Fruit fly (Drosophila melanogaster) whole organism, adult: ENCODE results near the gene CG42728.
A peak's percentile ranks its signal among the peaks of the same experiment; 100 is the strongest.

ENCODE experiments used
- CG11617 ChIP-seq: fragments of 200-800 bp; sonication (Bioruptor generic); optimal IDR thresholded peaks from 2 replicates; lab custom pipeline; 2017; ENCODE audit warnings: mild to moderate bottlenecking, missing biosample characterization, missing genetic modification reagents, missing genetic modification characterization
- CG12768 ChIP-seq: fragments of 200-800 bp; sonication (Bioruptor generic); optimal IDR thresholded peaks from 2 replicates; lab custom pipeline; 2017; ENCODE audit warnings: missing biosample characterization, missing genetic modification characterization, mild to moderate bottlenecking, moderate library complexity, missing genetic modification reagents
- CG14711 ChIP-seq: fragments of 200-800 bp; sonication (Bioruptor generic); optimal IDR thresholded peaks from 2 replicates; lab custom pipeline; 2018; ENCODE audit warnings: missing biosample characterization, mild to moderate bottlenecking, missing genetic modification characterization, moderate library complexity
- CG1620 ChIP-seq: fragments of 200-800 bp; sonication (Bioruptor generic); optimal IDR thresholded peaks from 2 replicates; lab custom pipeline; 2016; ENCODE audit warnings: missing biosample characterization, missing genetic modification characterization
- CG33017 ChIP-seq: fragments of 200-800 bp; sonication (Bioruptor generic); optimal IDR thresholded peaks from 2 replicates; lab custom pipeline; 2018; ENCODE audit warnings: missing biosample characterization, mild to moderate bottlenecking, missing genetic modification characterization, moderate library complexity
- CG5204 ChIP-seq: fragments of 200-800 bp; sonication (Bioruptor generic); optimal IDR thresholded peaks from 2 replicates; lab custom pipeline; 2016; ENCODE audit warnings: missing biosample characterization, missing genetic modification characterization
- CG7045 ChIP-seq: fragments of 200-800 bp; sonication (Bioruptor generic); optimal IDR thresholded peaks from 2 replicates; lab custom pipeline; 2017; ENCODE audit warnings: missing biosample characterization, mild to moderate bottlenecking, missing genetic modification characterization
- CG7101 ChIP-seq: fragments of 200-800 bp; sonication (Bioruptor generic); optimal IDR thresholded peaks from 2 replicates; lab custom pipeline; 2018; ENCODE audit warnings: missing biosample characterization, mild to moderate bottlenecking, missing genetic modification characterization, moderate library complexity
- Clk ChIP-seq: fragments of 200-800 bp; sonication (Bioruptor generic); optimal IDR thresholded peaks from 2 replicates; lab custom pipeline; 2017; ENCODE audit warnings: missing biosample characterization, missing genetic modification characterization
- Crg-1 ChIP-seq: fragments of 200-800 bp; sonication (Bioruptor generic); optimal IDR thresholded peaks from 2 replicates; lab custom pipeline; 2016; ENCODE audit warnings: missing biosample characterization, missing genetic modification characterization
- Hr96 ChIP-seq: fragments of 200-800 bp; sonication (Bioruptor generic); optimal IDR thresholded peaks from 2 replicates; lab custom pipeline; 2016; ENCODE audit warnings: missing biosample characterization, missing genetic modification characterization
- Mnt ChIP-seq: fragments of 200-800 bp; sonication (Bioruptor generic); optimal IDR thresholded peaks from 2 replicates; lab custom pipeline; 2016; ENCODE audit warnings: missing biosample characterization, mild to moderate bottlenecking, missing genetic modification characterization
- bab1 ChIP-seq: fragments of 200-800 bp; sonication (Bioruptor generic); optimal IDR thresholded peaks from 3 replicates; lab custom pipeline; 2019; ENCODE audit warnings: missing biosample characterization, mild to moderate bottlenecking, missing genetic modification characterization, moderate library complexity
- cic ChIP-seq: fragments of 200-800 bp; sonication (Bioruptor generic); optimal IDR thresholded peaks from 2 replicates; lab custom pipeline; 2017; ENCODE audit warnings: missing biosample characterization, mild to moderate bottlenecking, missing genetic modification characterization, moderate library complexity
- cnc ChIP-seq, 2 experiments: fragments of >200 bp; optimal IDR thresholded peaks; 2 replicates each; lab custom pipeline; 2017
- kay ChIP-seq: fragments of 200-800 bp; sonication (Bioruptor generic); peaks from one replicate; lab custom pipeline; 2016; ENCODE audit warnings: missing biosample characterization, missing genetic modification characterization, borderline replicate concordance
- ovo ChIP-seq: fragments of 200-800 bp; sonication (Bioruptor generic); optimal IDR thresholded peaks from 2 replicates; lab custom pipeline; 2016; ENCODE audit warnings: missing biosample characterization, missing genetic modification characterization
- pad ChIP-seq: fragments of 200-800 bp; sonication (Bioruptor generic); optimal IDR thresholded peaks from 3 replicates; lab custom pipeline; 2017; ENCODE audit warnings: missing biosample characterization, missing genetic modification characterization, mild to moderate bottlenecking, moderate library complexity, missing genetic modification reagents
- tj ChIP-seq: fragments of 200-800 bp; sonication (Bioruptor generic); optimal IDR thresholded peaks from 3 replicates; lab custom pipeline; 2017; ENCODE audit warnings: missing biosample characterization, mild to moderate bottlenecking, missing genetic modification characterization, moderate library complexity
- toe ChIP-seq: fragments of 200-800 bp; sonication (Bioruptor generic); optimal IDR thresholded peaks from 2 replicates; lab custom pipeline; 2016; ENCODE audit warnings: missing biosample characterization, missing genetic modification characterization

Gene CG42728

dm6 chr3L:15532368-15533030 lies 4.5 kb upstream of the CG42728 start:
- peak; percentile 57 for TF ChIP-seq ovo (GFP tag; lab: Kevin White, UChicago)
- peak; percentile 82 for TF ChIP-seq CG12768
- peak; percentile 2 for TF ChIP-seq CG5204 (GFP tag; lab: Kevin White, UChicago)
- no peak for TF ChIP-seq CG7045 (GFP tag; lab: Kevin White, UChicago)
- TF ChIP-seq Clk (GFP tag; lab: Kevin White, UChicago): no peak
- no peak for TF ChIP-seq CG33017 (tag; lab: Kevin White, UChicago)
- no peak for TF ChIP-seq CG11617 (GFP tag; lab: Kevin White, UChicago)
- peak; percentile 22 for TF ChIP-seq tj (GFP tag; lab: Kevin White, UChicago)
- no peak for TF ChIP-seq Crg-1 (GFP tag; lab: Kevin White, UChicago)
- no peak for TF ChIP-seq pad
- TF ChIP-seq bab1 (GFP tag; lab: Kevin White, UChicago): no peak
- TF ChIP-seq cic (GFP tag; lab: Kevin White, UChicago): no peak
- TF ChIP-seq CG7101 (tag; lab: Kevin White, UChicago): no peak
- TF ChIP-seq toe (GFP tag; lab: Kevin White, UChicago): peak; percentile 5
- no peak for TF ChIP-seq cnc (optimal IDR thresholded peaks at IDR 0.05; lab: Kevin White, UChicago)
- TF ChIP-seq Hr96 (GFP tag; lab: Kevin White, UChicago): peak; percentile 23
- TF ChIP-seq CG1620 (GFP tag; lab: Kevin White, UChicago): no peak
- no peak for TF ChIP-seq Mnt
- TF ChIP-seq kay (GFP tag; lab: Kevin White, UChicago): peak; percentile 83
- TF ChIP-seq CG14711 (tag; lab: Kevin White, UChicago): peak; percentile 23

dm6 chr3L:15531423-15532325 lies 3.7 kb upstream of the CG42728 start, which contains the start of gene CG43248:
CG43248 (minus strand) TSS chr3L:15531473.
- TF ChIP-seq CG12768 (no peak), CG14711 (tag; lab: Kevin White, UChicago) (no peak), CG7045 (GFP tag; lab: Kevin White, UChicago) (no peak), Mnt (no peak), Crg-1 (GFP tag; lab: Kevin White, UChicago) (no peak), toe (GFP tag; lab: Kevin White, UChicago) (no peak), cic (GFP tag; lab: Kevin White, UChicago) (peak; percentile 85), CG33017 (tag; lab: Kevin White, UChicago) (no peak), Hr96 (GFP tag; lab: Kevin White, UChicago) (no peak)

- peak; percentile 66 for TF ChIP-seq kay (GFP tag; lab: Kevin White, UChicago)
- no peak for TF ChIP-seq CG7101 (tag; lab: Kevin White, UChicago)
- TF ChIP-seq tj (GFP tag; lab: Kevin White, UChicago): peak; percentile 92
- TF ChIP-seq bab1 (GFP tag; lab: Kevin White, UChicago): no peak
- no peak for TF ChIP-seq cnc (optimal IDR thresholded peaks at IDR 0.05; lab: Kevin White, UChicago)
- TF ChIP-seq cic (GFP tag; lab: Kevin White, UChicago): no peak
- TF ChIP-seq CG33017 (tag; lab: Kevin White, UChicago): no peak
Measured at dm6 chr3L:15530638-15531225, 2.7 kb upstream of the CG42728 start.

dm6 chr3L:15530071-15530470 lies 2.1 kb upstream of the CG42728 start:
- TF ChIP-seq CG33017 (tag; lab: Kevin White, UChicago) (no peak), CG7101 (tag; lab: Kevin White, UChicago) (no peak), Mnt (no peak), cic (GFP tag; lab: Kevin White, UChicago) (no peak), Clk (GFP tag; lab: Kevin White, UChicago) (no peak), toe (GFP tag; lab: Kevin White, UChicago) (no peak), CG7045 (GFP tag; lab: Kevin White, UChicago) (no peak), pad (no peak), Crg-1 (GFP tag; lab: Kevin White, UChicago) (no peak)

dm6 chr3L:15529143-15529542 lies 1.1 kb upstream of the CG42728 start, which contains the start of gene obst-H:
obst-H (minus strand) TSS chr3L:15529243.
- TF ChIP-seq pad (no peak), Crg-1 (GFP tag; lab: Kevin White, UChicago) (no peak), toe (GFP tag; lab: Kevin White, UChicago) (no peak), CG12768 (no peak), cnc (optimal IDR thresholded peaks at IDR 0.05; lab: Kevin White, UChicago) (no peak), kay (GFP tag; lab: Kevin White, UChicago) (no peak), CG14711 (tag; lab: Kevin White, UChicago) (no peak), tj (GFP tag; lab: Kevin White, UChicago) (no peak), CG33017 (tag; lab: Kevin White, UChicago) (no peak), Clk (GFP tag; lab: Kevin White, UChicago) (no peak), CG5204 (GFP tag; lab: Kevin White, UChicago) (no peak), CG7101 (tag; lab: Kevin White, UChicago) (no peak), Mnt (no peak)
